Fruit fly (Drosophila melanogaster): ENCODE measurements around the gene pigeon.

Gene pigeon

dm6 chr2L:19161307-19161999 is 24.4 kb upstream of the pigeon start (continued):
- no peak for TF ChIP-seq wor (GFP tag; IDR thresholded peaks at IDR 0.05)
- TF ChIP-seq sens-2 (GFP tag; IDR thresholded peaks at IDR 0.05): no peak
- TF ChIP-seq nerfin-1 (tag; optimal IDR thresholded peaks at IDR 0.05): peak; percentile 0
- TF ChIP-seq E2f1 (GFP tag; IDR thresholded peaks at IDR 0.05): no peak
- 0 out of 2 replicates have a peak, but pooled peaks have one; percentile 18 for TF ChIP-seq MBD-R2 (GFP tag; IDR thresholded peaks at IDR 0.05)
- TF ChIP-seq trem (tag; optimal IDR thresholded peaks at IDR 0.05): no peak
- TF ChIP-seq croc (GFP tag; conservative IDR thresholded peaks at IDR 0.05): no peak
- TF ChIP-seq CG8388 (GFP tag; optimal IDR thresholded peaks at IDR 0.05): peak; percentile 45
- TF ChIP-seq CG14050 (GFP tag; IDR thresholded peaks at IDR 0.05): no peak
- peak; percentile 13 for TF ChIP-seq Med (GFP tag)
- no peak for TF ChIP-seq PHDP (tag; optimal IDR thresholded peaks at IDR 0.05)
- peak; percentile 87 for TF ChIP-seq pfk (GFP tag; optimal IDR thresholded peaks at IDR 0.05)
- TF ChIP-seq nom (GFP tag; optimal IDR thresholded peaks at IDR 0.05): peak; percentile 99
- 0 out of 2 replicates have a peak, but pooled peaks have one; percentile 33 for TF ChIP-seq rib (GFP tag; IDR thresholded peaks at IDR 0.05)
- no peak for TF ChIP-seq CG8765 (GFP tag; IDR thresholded peaks at IDR 0.05)
- peak; percentile 75 for TF ChIP-seq CG2199 (GFP tag; IDR thresholded peaks at IDR 0.05)
- peak; percentile 27; the same call in 1 of the 2 replicates for TF ChIP-seq CG10321 (GFP tag; IDR thresholded peaks at IDR 0.05)
- peak; percentile 64 for TF ChIP-seq D (optimal IDR thresholded peaks at IDR 0.05)
- no peak for TF ChIP-seq D (GFP tag; optimal IDR thresholded peaks at IDR 0.05)
- TF ChIP-seq CG3838 (GFP tag; optimal IDR thresholded peaks at IDR 0.05): no peak
- TF ChIP-seq zen2 (GFP tag; IDR thresholded peaks at IDR 0.05; ENCODE audit: partially characterized antibody): no peak
- no peak for TF ChIP-seq CG33557 (GFP tag; optimal IDR thresholded peaks at IDR 0.05)
- peak; percentile 77 for TF ChIP-seq kni (GFP tag; optimal IDR thresholded peaks at IDR 0.05)
- no peak for TF ChIP-seq ac (GFP tag; optimal IDR thresholded peaks at IDR 0.05)
- TF ChIP-seq Xrp1 (GFP tag; IDR thresholded peaks at IDR 0.05): no peak
- TF ChIP-seq CG43689 (GFP tag; IDR thresholded peaks at IDR 0.05): no peak
- no peak for TF ChIP-seq Lim3 (GFP tag; IDR thresholded peaks at IDR 0.05)
- TF ChIP-seq al (GFP tag; IDR thresholded peaks at IDR 0.05): no peak
- TF ChIP-seq ci (GFP tag; IDR thresholded peaks at IDR 0.05): 0 out of 3 replicates have a peak, but pooled peaks have one; percentile 16
- TF ChIP-seq CG15479 (GFP tag; optimal IDR thresholded peaks at IDR 0.05): peak; percentile 89
- TF ChIP-seq cg (GFP tag; optimal IDR thresholded peaks at IDR 0.05): peak; percentile 21
- TF ChIP-seq CG3281 (GFP tag; optimal IDR thresholded peaks at IDR 0.05): no peak
- TF ChIP-seq CG11456 (GFP tag; IDR thresholded peaks at IDR 0.05): no peak
- no peak for TF ChIP-seq scrt (GFP tag; optimal IDR thresholded peaks at IDR 0.05)
- no peak for TF ChIP-seq dan (GFP tag; IDR thresholded peaks at IDR 0.05)
- TF ChIP-seq CG10959 (GFP tag; IDR thresholded peaks at IDR 0.05): no peak
- TF ChIP-seq corto (GFP tag; optimal IDR thresholded peaks at IDR 0.05): peak; percentile 60
- peak; percentile 47 for TF ChIP-seq Drgx (GFP tag; IDR thresholded peaks at IDR 0.05)
- TF ChIP-seq CG8089 (GFP tag; optimal IDR thresholded peaks at IDR 0.05): no peak
- TF ChIP-seq BEAF-32 (GFP tag; optimal IDR thresholded peaks at IDR 0.05): no peak
- TF ChIP-seq CG16813 (GFP tag; IDR thresholded peaks at IDR 0.05; ENCODE audit: partially characterized antibody): 0 out of 3 replicates have a peak, but pooled peaks have one; percentile 16
- peak; percentile 19 to 69 for TF ChIP-seq Trl (optimal IDR thresholded peaks at IDR 0.05)
- no peak for TF ChIP-seq Trl (GFP tag; optimal IDR thresholded peaks at IDR 0.05)
- TF ChIP-seq CG1832 (GFP tag; optimal IDR thresholded peaks at IDR 0.05): peak; percentile 68
